Fruit fly (Drosophila melanogaster) Kc167 (cell line): ENCODE data around the gene SerRS.

Experiments used
- Myc ChIP-seq: fragments of >200 bp; optimal IDR thresholded peaks from 2 replicates; lab custom pipeline; 2017; ENCODE audit warnings: missing external identifiers
- Sin3A ChIP-seq: fragments of >200 bp; optimal IDR thresholded peaks from 2 replicates; lab custom pipeline; 2018; ENCODE audit warnings: missing external identifiers
- h ChIP-seq: fragments of >200 bp; optimal IDR thresholded peaks from 3 replicates; lab custom pipeline; 2018; ENCODE audit warnings: missing external identifiers
- insv ChIP-seq: fragments of >200 bp; optimal IDR thresholded peaks from 3 replicates; lab custom pipeline; 2018; ENCODE audit warnings: missing external identifiers
- psq ChIP-seq: fragments of >200 bp; optimal IDR thresholded peaks from 2 replicates; lab custom pipeline; 2017; ENCODE audit warnings: missing external identifiers
- ttk ChIP-seq: sonication (Bioruptor generic); optimal IDR thresholded peaks from 2 replicates; lab custom pipeline; 2017; ENCODE audit warnings: missing external identifiers

- TF ChIP-seq Myc (lab: Kevin White, UChicago) (no peak), insv (lab: Kevin White, UChicago) (no peak), ttk (lab: Kevin White, UChicago) (no peak), h (no peak), Sin3A (lab: Kevin White, UChicago) (no peak), psq (no peak)
Measured at dm6 chr2L:3030350-3030749, 6.9 kb downstream of the SerRS start, which contains the start of gene GABPI.
